Fruit fly (Drosophila melanogaster) whole organism, embryonic: ENCODE measurements around the gene Frmd5.

Experiments
- B-H2 ChIP-seq: fragments of 200-800 bp; sonication (Bioruptor generic); optimal IDR thresholded peaks from 2 replicates; lab custom pipeline; 2018; ENCODE audit warnings: missing biosample characterization, mild to moderate bottlenecking, missing genetic modification characterization
- CG10462 ChIP-seq: fragments of 200-800 bp; sonication (Bioruptor generic); optimal IDR thresholded peaks from 2 replicates; lab custom pipeline; 2016; ENCODE audit warnings: missing biosample characterization, missing genetic modification characterization
- CG12071 ChIP-seq: fragments of 200-800 bp; sonication (Bioruptor generic); optimal IDR thresholded peaks from 3 replicates; lab custom pipeline; 2018; ENCODE audit warnings: missing biosample characterization, mild to moderate bottlenecking, missing genetic modification characterization
- CG13123 ChIP-seq: fragments of 200-800 bp; sonication (Bioruptor generic); optimal IDR thresholded peaks from 2 replicates; lab custom pipeline; 2016; ENCODE audit warnings: missing biosample characterization, missing genetic modification characterization
- CG13287 ChIP-seq: fragments of 200-800 bp; sonication (Bioruptor generic); IDR thresholded peaks from 2 replicates; pipeline ENCODE4 v1.3.6; 2022; ENCODE audit warnings: missing biosample characterization, missing genetic modification characterization; ENCODE audit not compliant: partially characterized antibody
- CG15601 ChIP-seq: fragments of 200-800 bp; sonication (Bioruptor generic); optimal IDR thresholded peaks from 3 replicates; lab custom pipeline; 2019; ENCODE audit warnings: missing biosample characterization, mild to moderate bottlenecking, missing genetic modification characterization, moderate library complexity
- CG17829 ChIP-seq: fragments of 200-800 bp; optimal IDR thresholded peaks from 2 replicates; lab custom pipeline; 2019; ENCODE audit warnings: missing biosample characterization, mild to moderate bottlenecking, missing genetic modification characterization, moderate library complexity
- CG17912 ChIP-seq: fragments of 200-800 bp; sonication (Bioruptor generic); optimal IDR thresholded peaks from 2 replicates; lab custom pipeline; 2018; ENCODE audit warnings: missing biosample characterization, mild to moderate bottlenecking, missing genetic modification characterization
- CG18619 ChIP-seq: fragments of 200-800 bp; sonication (Bioruptor generic); optimal IDR thresholded peaks from 3 replicates; lab custom pipeline; 2017; ENCODE audit warnings: missing biosample characterization, mild to moderate bottlenecking, missing genetic modification characterization
- CG31365 ChIP-seq: fragments of 200-800 bp; sonication (Bioruptor generic); optimal IDR thresholded peaks from 2 replicates; lab custom pipeline; 2018; ENCODE audit warnings: missing biosample characterization, mild to moderate bottlenecking, missing genetic modification characterization
- CG3407 ChIP-seq: fragments of 200-800 bp; sonication (Bioruptor generic); optimal IDR thresholded peaks from 2 replicates; lab custom pipeline; 2018; ENCODE audit warnings: missing biosample characterization, mild to moderate bottlenecking, missing genetic modification characterization
- CG34224 ChIP-seq: fragments of 200-800 bp; sonication (Bioruptor generic); IDR thresholded peaks from 3 replicates; pipeline ENCODE4 v1.3.6; 2022; ENCODE audit warnings: missing biosample characterization, missing genetic modification characterization; ENCODE audit not compliant: partially characterized antibody
- CG4328 ChIP-seq: fragments of 200-800 bp; sonication (Bioruptor generic); optimal IDR thresholded peaks from 3 replicates; lab custom pipeline; 2017; ENCODE audit warnings: missing biosample characterization, missing genetic modification reagents, missing genetic modification characterization
- CG4854 ChIP-seq: fragments of 200-800 bp; sonication (Bioruptor generic); optimal IDR thresholded peaks from 2 replicates; lab custom pipeline; 2016; ENCODE audit warnings: missing biosample characterization, missing genetic modification characterization, inconsistent platforms
- CG6175 ChIP-seq: fragments of 200-800 bp; sonication (Bioruptor generic); IDR thresholded peaks from 3 replicates; pipeline ENCODE4 v1.3.6; 2022; ENCODE audit warnings: missing biosample characterization, missing genetic modification characterization
- CG7745 ChIP-seq: fragments of 200-800 bp; sonication (Bioruptor generic); optimal IDR thresholded peaks from 2 replicates; lab custom pipeline; 2018; ENCODE audit warnings: missing biosample characterization, mild to moderate bottlenecking, missing genetic modification characterization, moderate library complexity
- CG8290 ChIP-seq, 3 experiments: fragments of 200-800 bp; sonication (Bioruptor generic); optimal IDR thresholded peaks; 2 replicates each; lab custom pipeline; 2016 to 2019; ENCODE audit warnings: missing biosample characterization in 3 of 3, missing genetic modification characterization in 3 of 3, mild to moderate bottlenecking in 2 of 3, moderate library complexity in 1 of 3
- Dip3 ChIP-seq: fragments of 200-800 bp; sonication (Bioruptor generic); optimal IDR thresholded peaks from 3 replicates; lab custom pipeline; 2016; ENCODE audit warnings: missing biosample characterization, missing genetic modification characterization
- HHEX ChIP-seq: fragments of 200-800 bp; sonication (Bioruptor generic); optimal IDR thresholded peaks from 3 replicates; lab custom pipeline; 2017; ENCODE audit warnings: missing biosample characterization, mild to moderate bottlenecking, missing genetic modification characterization, missing genetic modification reagents
- HLHmδ ChIP-seq: fragments of 200-800 bp; sonication (Bioruptor generic); optimal IDR thresholded peaks from 2 replicates; lab custom pipeline; 2018; ENCODE audit warnings: missing biosample characterization, mild to moderate bottlenecking, missing genetic modification characterization, moderate library complexity
- NC2α ChIP-seq: fragments of 200-800 bp; sonication (Bioruptor generic); optimal IDR thresholded peaks from 2 replicates; lab custom pipeline; 2016; ENCODE audit warnings: missing biosample characterization, missing genetic modification characterization
- Oaz ChIP-seq: fragments of 200-800 bp; sonication (Bioruptor generic); IDR thresholded peaks from 2 replicates; pipeline ENCODE4 v1.3.6; 2022; ENCODE audit warnings: missing biosample characterization, missing genetic modification characterization
- Oli ChIP-seq: fragments of 200-800 bp; sonication (Bioruptor generic); optimal IDR thresholded peaks from 2 replicates; lab custom pipeline; 2018; ENCODE audit warnings: missing biosample characterization, mild to moderate bottlenecking, missing genetic modification characterization, moderate library complexity
- Optix ChIP-seq: fragments of 200-800 bp; sonication (Bioruptor generic); IDR thresholded peaks from 3 replicates; pipeline ENCODE4 v1.3.6; 2022; ENCODE audit warnings: missing biosample characterization, missing genetic modification characterization
- PHDP ChIP-seq: fragments of 200-800 bp; sonication (Bioruptor generic); optimal IDR thresholded peaks from 3 replicates; lab custom pipeline; 2018; ENCODE audit warnings: missing biosample characterization, mild to moderate bottlenecking, missing genetic modification characterization, moderate library complexity
- Six4 ChIP-seq: fragments of 200-800 bp; sonication (Bioruptor generic); optimal IDR thresholded peaks from 2 replicates; lab custom pipeline; 2016; ENCODE audit warnings: missing biosample characterization, missing genetic modification characterization
- TFAM ChIP-seq: fragments of 200-800 bp; sonication (Bioruptor generic); optimal IDR thresholded peaks from 2 replicates; lab custom pipeline; 2017; ENCODE audit warnings: missing biosample characterization, missing genetic modification characterization, inconsistent platforms
- ac ChIP-seq: fragments of 200-800 bp; sonication (Bioruptor generic); optimal IDR thresholded peaks from 3 replicates; lab custom pipeline; 2017; ENCODE audit warnings: missing biosample characterization, mild to moderate bottlenecking, missing genetic modification characterization
- br ChIP-seq: fragments of >200 bp; optimal IDR thresholded peaks from 2 replicates; lab custom pipeline; 2017
- bsh ChIP-seq, 2 experiments: fragments of 200-800 bp; sonication (Bioruptor generic); optimal IDR thresholded peaks; 2 replicates each; lab custom pipeline; 2017 to 2018; ENCODE audit warnings: mild to moderate bottlenecking in 2 of 2, missing biosample characterization in 2 of 2, missing genetic modification characterization in 2 of 2, moderate library complexity in 1 of 2
- btn ChIP-seq: fragments of 200-800 bp; sonication (Bioruptor generic); optimal IDR thresholded peaks from 2 replicates; lab custom pipeline; 2016; ENCODE audit warnings: missing biosample characterization, missing genetic modification characterization
- cato ChIP-seq: fragments of 200-800 bp; sonication (Bioruptor generic); optimal IDR thresholded peaks from 2 replicates; lab custom pipeline; 2016; ENCODE audit warnings: missing biosample characterization, missing genetic modification characterization, borderline replicate concordance
- cwo ChIP-seq: fragments of 200-800 bp; sonication (Bioruptor generic); optimal IDR thresholded peaks from 3 replicates; lab custom pipeline; 2017; ENCODE audit warnings: missing biosample characterization, missing genetic modification characterization, mild to moderate bottlenecking, moderate library complexity, missing genetic modification reagents
- esg ChIP-seq: fragments of 200-800 bp; sonication (Bioruptor generic); conservative IDR thresholded peaks from 2 replicates; pipeline ENCODE4 v1.3.6; 2022; ENCODE audit warnings: missing biosample characterization, missing genetic modification characterization
- eve ChIP-seq, 2 experiments: fragments of >200 bp; optimal IDR thresholded peaks; 2 replicates each; lab custom pipeline; 2017; ENCODE audit warnings: missing biosample characterization in 2 of 2, missing genetic modification characterization in 2 of 2
- exex ChIP-seq: fragments of 200-800 bp; sonication (Bioruptor generic); optimal IDR thresholded peaks from 4 replicates; lab custom pipeline; 2018; ENCODE audit warnings: missing biosample characterization, mild to moderate bottlenecking, missing genetic modification characterization, moderate library complexity
- fd64A ChIP-seq: fragments of 200-800 bp; sonication (Bioruptor generic); optimal IDR thresholded peaks from 3 replicates; lab custom pipeline; 2018; ENCODE audit warnings: missing biosample characterization, mild to moderate bottlenecking, missing genetic modification characterization
- gce ChIP-seq: fragments of 200-800 bp; sonication (Bioruptor generic); IDR thresholded peaks from 3 replicates; pipeline ENCODE4 v1.3.6; 2022; ENCODE audit warnings: missing biosample characterization, missing genetic modification characterization
- h ChIP-seq: fragments of >200 bp; optimal IDR thresholded peaks from 2 replicates; lab custom pipeline; 2017
- pb ChIP-seq: fragments of 200-800 bp; sonication (Bioruptor generic); optimal IDR thresholded peaks from 3 replicates; lab custom pipeline; 2016; ENCODE audit warnings: missing biosample characterization, missing genetic modification characterization
- pita ChIP-seq: fragments of 200-800 bp; sonication (Bioruptor generic); optimal IDR thresholded peaks from 2 replicates; lab custom pipeline; 2017; ENCODE audit warnings: missing biosample characterization, mild to moderate bottlenecking, missing genetic modification characterization
- rib ChIP-seq: fragments of 200-800 bp; sonication (Bioruptor generic); IDR thresholded peaks from 2 replicates; pipeline ENCODE4 v1.3.6; 2022; ENCODE audit warnings: missing biosample characterization, missing genetic modification characterization
- slbo ChIP-seq: fragments of 200-800 bp; sonication (Bioruptor generic); IDR thresholded peaks from 2 replicates; pipeline ENCODE4 v1.3.6; 2022; ENCODE audit warnings: missing biosample characterization, missing genetic modification characterization
- slou ChIP-seq: fragments of 200-800 bp; sonication (Bioruptor generic); optimal IDR thresholded peaks from 3 replicates; lab custom pipeline; 2016; ENCODE audit warnings: missing biosample characterization, missing genetic modification characterization
- ssp ChIP-seq: fragments of 200-800 bp; sonication (Bioruptor generic); IDR thresholded peaks from 2 replicates; pipeline ENCODE4 v1.3.6; 2022; ENCODE audit warnings: missing biosample characterization, missing genetic modification characterization
- sug ChIP-seq: fragments of 200-800 bp; optimal IDR thresholded peaks from 2 replicates; lab custom pipeline; 2019; ENCODE audit warnings: missing biosample characterization, mild to moderate bottlenecking, missing genetic modification characterization, moderate library complexity
- tio ChIP-seq: fragments of 200-800 bp; sonication (Bioruptor generic); optimal IDR thresholded peaks from 2 replicates; lab custom pipeline; 2017; ENCODE audit warnings: missing biosample characterization, missing genetic modification characterization, inconsistent platforms
- unc-4 ChIP-seq: fragments of 200-800 bp; sonication (Bioruptor generic); IDR thresholded peaks from 2 replicates; pipeline ENCODE4 v1.3.6; 2022; ENCODE audit warnings: missing biosample characterization, missing genetic modification characterization; ENCODE audit not compliant: partially characterized antibody
- wdn ChIP-seq: fragments of 200-800 bp; sonication (Bioruptor generic); IDR thresholded peaks from 2 replicates; pipeline ENCODE4 v1.3.6; 2022; ENCODE audit warnings: missing biosample characterization, missing genetic modification characterization
- wor ChIP-seq: fragments of 200-800 bp; sonication (Bioruptor generic); IDR thresholded peaks from 2 replicates; pipeline ENCODE4 v1.3.6; 2022; ENCODE audit warnings: missing biosample characterization, missing genetic modification characterization

Frmd5 gene

DNA sequence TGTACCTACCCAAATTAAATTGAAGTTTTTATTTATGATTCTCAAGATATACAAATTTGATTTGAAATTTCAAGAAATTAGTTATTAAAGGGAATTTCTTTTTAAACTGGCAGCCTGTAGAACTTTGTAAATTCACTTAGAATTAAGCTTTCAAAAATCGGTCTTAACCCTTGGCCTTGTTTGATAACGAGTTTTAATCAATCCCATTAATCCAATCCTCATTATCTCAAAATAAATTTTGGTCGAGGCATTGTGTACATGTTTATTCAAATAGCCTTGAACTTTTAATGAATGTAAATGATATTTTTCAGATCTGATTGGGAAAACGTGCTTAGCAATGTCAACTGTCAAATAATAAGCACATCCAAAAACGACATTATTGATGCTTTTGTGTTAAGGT is 4.4 kb upstream of the Frmd5 start:
- TF ChIP-seq cwo (peak; percentile 14), eve (GFP tag; optimal IDR thresholded peaks at IDR 0.05; lab: Kevin White, UChicago) (peak in 1 of 2 experiments; percentile 24), B-H2 (no peak), exex (tag; lab: Kevin White, UChicago) (peak; percentile 6), CG6175 (GFP tag; lab: Robert Waterston, UW) (no peak)

- TF ChIP-seq CG4328 (GFP tag; lab: Kevin White, UChicago) (no peak), CG15601 (tag; lab: Kevin White, UChicago) (no peak), HHEX (no peak), slbo (GFP tag; lab: Robert Waterston, UW) (peak; percentile 66), PHDP (tag; lab: Kevin White, UChicago) (peak; percentile 39), Oaz (GFP tag; lab: Robert Waterston, UW) (no peak), slou (GFP tag; lab: Kevin White, UChicago) (no peak), btn (GFP tag; lab: Kevin White, UChicago) (no peak), bsh (GFP tag; optimal IDR thresholded peaks at IDR 0.05; lab: Kevin White, UChicago) (peak in 1 of 2 experiments; percentile 7), HLHmδ (no peak), tio (GFP tag; lab: Kevin White, UChicago) (no peak), TFAM (no peak), h (no peak), CG12071 (GFP tag; lab: Kevin White, UChicago) (no peak), CG34224 (GFP tag; lab: Robert Waterston, UW) (peak; percentile 72), ssp (GFP tag; lab: Robert Waterston, UW) (no peak), br (lab: Kevin White, UChicago) (no peak), pita (GFP tag; lab: Kevin White, UChicago) (no peak), sug (tag; lab: Kevin White, UChicago) (peak; percentile 15), CG4854 (no peak), CG8290 (GFP tag; optimal IDR thresholded peaks at IDR 0.05; lab: Kevin White, UChicago) (peak; percentile 19), CG8290 (tag; optimal IDR thresholded peaks at IDR 0.05; lab: Kevin White, UChicago) (peak in 1 of 2 experiments; percentile 40), CG18619 (GFP tag; lab: Kevin White, UChicago) (no peak), wor (no peak), CG10462 (GFP tag; lab: Kevin White, UChicago) (peak; percentile 4), NC2α (GFP tag; lab: Kevin White, UChicago) (no peak), Six4 (GFP tag; lab: Kevin White, UChicago) (no peak), fd64A (GFP tag; lab: Kevin White, UChicago) (no peak), unc-4 (GFP tag; lab: Robert Waterston, UW) (peak; percentile 45; the same call in 1 of the 2 replicates), ac (GFP tag; lab: Kevin White, UChicago) (no peak), Oli (tag; lab: Kevin White, UChicago) (no peak), Dip3 (GFP tag; lab: Kevin White, UChicago) (no peak), pb (GFP tag; lab: Kevin White, UChicago) (no peak), CG13123 (no peak), CG17829 (peak; percentile 16), esg (0 out of 2 replicates have a peak, but pooled peaks have one; percentile 11), CG31365 (no peak), wdn (GFP tag; lab: Robert Waterston, UW) (no peak), CG3407 (GFP tag; lab: Kevin White, UChicago) (no peak), Optix (GFP tag; lab: Robert Waterston, UW) (no peak), CG7745 (peak; percentile 98), rib (GFP tag; lab: Robert Waterston, UW) (peak; percentile 49; the same call in 1 of the 2 replicates), CG13287 (GFP tag; lab: Robert Waterston, UW) (peak; percentile 63), CG17912 (GFP tag; lab: Kevin White, UChicago) (no peak), gce (GFP tag; lab: Robert Waterston, UW) (no peak), cato (GFP tag; lab: Kevin White, UChicago) (no peak)
Observed at dm6 chr2L:10341405-10341804, 2.8 kb upstream of the Frmd5 start, which contains the start of gene CG31715. Gene CG31715, plus strand, starts transcription at chr2L:10341616.
